Worm (Caenorhabditis elegans) whole organism, early embryonic: ENCODE measurements around the gene C16C10.1.

ENCODE experiments used
- B0310.2 ChIP-seq: sonication (generic microtip); optimal IDR thresholded peaks from 2 replicates; lab custom pipeline; 2016; ENCODE audit warnings: mild to moderate bottlenecking, missing genetic modification characterization, missing compliant biosample characterization
- F13C5.2 ChIP-seq: sonication (generic microtip); optimal IDR thresholded peaks from 2 replicates; lab custom pipeline; 2017; ENCODE audit warnings: mild to moderate bottlenecking, missing genetic modification characterization, inconsistent platforms, missing compliant biosample characterization
- aly-1 ChIP-seq: sonication (generic microtip); optimal IDR thresholded peaks from 2 replicates; lab custom pipeline; 2016; ENCODE audit warnings: missing genetic modification characterization, missing compliant biosample characterization
- ama-1 ChIP-seq: fragments of 150-350 bp; optimal IDR thresholded peaks from 2 replicates; lab custom pipeline; 2014
- ceh-13 ChIP-seq: fragments of 200-800 bp; sonication (Bioruptor generic); optimal IDR thresholded peaks from 2 replicates; lab custom pipeline; 2018; ENCODE audit warnings: mild to moderate bottlenecking, missing genetic modification characterization, missing compliant biosample characterization
- ceh-36 ChIP-seq: sonication (generic microtip); optimal IDR thresholded peaks from 2 replicates; lab custom pipeline; 2016; ENCODE audit warnings: missing genetic modification characterization, inconsistent platforms, missing compliant biosample characterization
- hmbx-1 ChIP-seq: sonication (generic microtip); optimal IDR thresholded peaks from 2 replicates; lab custom pipeline; 2016; ENCODE audit warnings: mild to moderate bottlenecking, missing genetic modification characterization, missing compliant biosample characterization
- hmg-4 ChIP-seq: fragments of 200-800 bp; sonication (Bioruptor generic); optimal IDR thresholded peaks from 2 replicates; lab custom pipeline; 2018; ENCODE audit warnings: mild to moderate bottlenecking, missing genetic modification characterization, missing compliant biosample characterization
- pes-1 ChIP-seq: fragments of 200-800 bp; sonication (Bioruptor generic); IDR thresholded peaks from 2 replicates; pipeline ENCODE4 v1.3.6; 2022; ENCODE audit warnings: missing genetic modification reagents, missing genetic modification characterization, missing compliant biosample characterization
- scrt-1 ChIP-seq: fragments of 200-800 bp; sonication (Bioruptor generic); IDR thresholded peaks from 2 replicates; pipeline ENCODE4 v1.3.6; 2022; ENCODE audit warnings: missing genetic modification characterization, missing compliant biosample characterization
- sea-1 ChIP-seq: fragments of 200-800 bp; sonication (Bioruptor generic); conservative IDR thresholded peaks from 2 replicates; pipeline ENCODE4 v1.3.6; 2022; ENCODE audit warnings: missing genetic modification characterization, missing compliant biosample characterization
- tbx-11 ChIP-seq: fragments of 200-800 bp; sonication (Bioruptor generic); IDR thresholded peaks from 2 replicates; pipeline ENCODE4 v1.3.6; 2022; ENCODE audit warnings: missing genetic modification characterization, missing compliant biosample characterization
- tbx-37 ChIP-seq: fragments of 200-800 bp; sonication (Bioruptor generic); conservative IDR thresholded peaks from 2 replicates; pipeline ENCODE4 v1.3.6; 2022; ENCODE audit warnings: missing genetic modification reagents, missing genetic modification characterization, missing compliant biosample characterization

- TF ChIP-seq ama-1 (lab: Kevin White, UChicago): no peak
- TF ChIP-seq F13C5.2: no peak
- no peak for TF ChIP-seq ceh-13 (GFP tag; lab: Kevin White, UChicago)
- TF ChIP-seq aly-1: no peak
- TF ChIP-seq tbx-11 (GFP tag; lab: Robert Waterston, UW): no peak
- TF ChIP-seq ceh-36 (tag; lab: Kevin White, UChicago): no peak
- TF ChIP-seq pes-1: no peak
- no peak for TF ChIP-seq hmbx-1 (tag; lab: Kevin White, UChicago)
- no peak for TF ChIP-seq hmg-4 (GFP tag; lab: Kevin White, UChicago)
- TF ChIP-seq scrt-1 (GFP tag; lab: Robert Waterston, UW): no peak
- no peak for TF ChIP-seq sea-1
- no peak for TF ChIP-seq tbx-37 (GFP tag; lab: Robert Waterston, UW)
- no peak for TF ChIP-seq B0310.2
Measured at ce11 chrIII:4178564-4178963, 2.7 kb downstream of the C16C10.1 start, which contains the start of gene C16C10.2.
